Fruit fly (Drosophila melanogaster): ENCODE results near the gene cm.
A peak's percentile ranks its signal among the peaks of the same experiment; 100 is the strongest.

Gene cm

dm6 chrX:6997653-6998491 lies 13.1 kb downstream of the cm start (continued):
- TF ChIP-seq CG4360 (GFP tag; IDR thresholded peaks at IDR 0.05), result no peak
- peak; percentile 57 for TF ChIP-seq Sox102F (GFP tag; optimal IDR thresholded peaks at IDR 0.05)
- TF ChIP-seq Mrtf (GFP tag; IDR thresholded peaks at IDR 0.05), result no peak
- peak; percentile 47 for TF ChIP-seq CG4424 (GFP tag; optimal IDR thresholded peaks at IDR 0.05)
- peak; percentile 4 for TF ChIP-seq unpg (GFP tag; optimal IDR thresholded peaks at IDR 0.05)
- TF ChIP-seq Dip3 (GFP tag; optimal IDR thresholded peaks at IDR 0.05), result no peak
- TF ChIP-seq nmo (GFP tag; optimal IDR thresholded peaks at IDR 0.05), result peak; percentile 46
- peak in 1 of 3 experiments; percentile 63 for TF ChIP-seq lola (GFP tag; optimal IDR thresholded peaks at IDR 0.05)
- peak; percentile 14 for TF ChIP-seq CG12236 (GFP tag; optimal IDR thresholded peaks at IDR 0.05)
- peak; percentile 33 for TF ChIP-seq CG6254 (GFP tag; optimal IDR thresholded peaks at IDR 0.05)
- TF ChIP-seq Med (GFP tag), result peak; percentile 79
- peak; percentile 38 for TF ChIP-seq CG33557 (GFP tag; optimal IDR thresholded peaks at IDR 0.05)
- TF ChIP-seq Camta (GFP tag; optimal IDR thresholded peaks at IDR 0.05), result no peak
- peak; percentile 8 for TF ChIP-seq bab2 (GFP tag; optimal IDR thresholded peaks at IDR 0.05)
- TF ChIP-seq CG15696 (tag; optimal IDR thresholded peaks at IDR 0.05), result peak; percentile 7
- peak; percentile 50 for TF ChIP-seq dmrt99B (tag; optimal IDR thresholded peaks at IDR 0.05)
- no peak for TF ChIP-seq ase (GFP tag; IDR thresholded peaks at IDR 0.05)
- TF ChIP-seq CG10543 (GFP tag; optimal IDR thresholded peaks at IDR 0.05), result no peak
- TF ChIP-seq CG13123 (GFP tag; optimal IDR thresholded peaks at IDR 0.05), result no peak
- no peak for TF ChIP-seq tx (GFP tag; optimal IDR thresholded peaks at IDR 0.05)
- peak; percentile 49 for TF ChIP-seq CG10979 (tag; optimal IDR thresholded peaks at IDR 0.05)
- no peak for TF ChIP-seq ap (GFP tag; IDR thresholded peaks at IDR 0.05)
- TF ChIP-seq Awh (GFP tag; IDR thresholded peaks at IDR 0.05), result 0 out of 2 replicates have a peak, but pooled peaks have one; percentile 14
- no peak for TF ChIP-seq run (tag; optimal IDR thresholded peaks at IDR 0.05)
- no peak for TF ChIP-seq Hr39 (optimal IDR thresholded peaks at IDR 0.05)
- TF ChIP-seq CG3726 (GFP tag; IDR thresholded peaks at IDR 0.05), result no peak
- TF ChIP-seq CG8290 (GFP tag; optimal IDR thresholded peaks at IDR 0.05), result peak; percentile 92
- TF ChIP-seq CG8290 (tag; optimal IDR thresholded peaks at IDR 0.05), result peak; percentile 47 to 93
- peak; percentile 36 for TF ChIP-seq stwl (tag; optimal IDR thresholded peaks at IDR 0.05)
- peak; percentile 51 for TF ChIP-seq pfk (GFP tag; optimal IDR thresholded peaks at IDR 0.05)
- no peak for TF ChIP-seq Tbp (GFP tag; optimal IDR thresholded peaks at IDR 0.05)
- peak; percentile 41 for TF ChIP-seq twi (tag; optimal IDR thresholded peaks at IDR 0.05)
- TF ChIP-seq CG30431 (GFP tag; optimal IDR thresholded peaks at IDR 0.05), result peak; percentile 6
- no peak for TF ChIP-seq sc (optimal IDR thresholded peaks at IDR 0.05)
- TF ChIP-seq sc (GFP tag; optimal IDR thresholded peaks at IDR 0.05), result peak; percentile 32
- no peak for TF ChIP-seq CG6654 (GFP tag; optimal IDR thresholded peaks at IDR 0.05)
- no peak for TF ChIP-seq CG5953 (GFP tag; IDR thresholded peaks at IDR 0.05)
- no peak for TF ChIP-seq D (optimal IDR thresholded peaks at IDR 0.05)
- peak; percentile 42 for TF ChIP-seq D (GFP tag; optimal IDR thresholded peaks at IDR 0.05)
- no peak for TF ChIP-seq CG11398 (GFP tag; optimal IDR thresholded peaks at IDR 0.05)
- TF ChIP-seq CG7745 (tag; optimal IDR thresholded peaks at IDR 0.05), result no peak
- TF ChIP-seq D19B (GFP tag; optimal IDR thresholded peaks at IDR 0.05), result no peak
- TF ChIP-seq CG1647 (GFP tag; optimal IDR thresholded peaks at IDR 0.05), result no peak
- peak; percentile 36 for TF ChIP-seq CG30403 (GFP tag; optimal IDR thresholded peaks at IDR 0.05)
- TF ChIP-seq CG8388 (GFP tag; optimal IDR thresholded peaks at IDR 0.05), result peak; percentile 14
- no peak for TF ChIP-seq ttk (GFP tag; IDR thresholded peaks at IDR 0.05)
- peak; percentile 54 for TF ChIP-seq CG12391 (tag; optimal IDR thresholded peaks at IDR 0.05)
- TF ChIP-seq CG18476 (GFP tag; optimal IDR thresholded peaks at IDR 0.05), result no peak
- TF ChIP-seq row (GFP tag; IDR thresholded peaks at IDR 0.05), result peak; percentile 40; the same call in 2 of the 3 replicates
- TF ChIP-seq chif (GFP tag; optimal IDR thresholded peaks at IDR 0.05), result peak in 1 of 2 experiments; percentile 29
